Fruit fly (Drosophila melanogaster) whole organism, embryonic: Measurements from ENCODE around the gene mTTF.

Experiments
- Abd-B ChIP-seq: fragments of 200-800 bp; sonication (Bioruptor generic); optimal IDR thresholded peaks from 2 replicates; lab custom pipeline; 2018; ENCODE audit warnings: missing biosample characterization, mild to moderate bottlenecking, missing genetic modification characterization, moderate library complexity
- Asciz ChIP-seq: fragments of 200-800 bp; sonication (Bioruptor generic); optimal IDR thresholded peaks from 2 replicates; lab custom pipeline; 2017; ENCODE audit warnings: missing biosample characterization, mild to moderate bottlenecking, missing genetic modification characterization, missing genetic modification reagents
- CG10147 ChIP-seq: fragments of 200-800 bp; sonication (Bioruptor generic); optimal IDR thresholded peaks from 2 replicates; lab custom pipeline; 2019; ENCODE audit warnings: missing biosample characterization, mild to moderate bottlenecking, missing genetic modification characterization, moderate library complexity
- CG10267 ChIP-seq: fragments of 200-800 bp; sonication (Bioruptor generic); optimal IDR thresholded peaks from 2 replicates; lab custom pipeline; 2018; ENCODE audit warnings: missing biosample characterization, mild to moderate bottlenecking, missing genetic modification characterization, moderate library complexity
- CG10321 ChIP-seq: fragments of 200-800 bp; sonication (Bioruptor generic); IDR thresholded peaks from 2 replicates; pipeline ENCODE4 v1.3.6; 2022; ENCODE audit warnings: missing biosample characterization, missing genetic modification characterization
- CG11560 ChIP-seq: fragments of 200-800 bp; sonication (Bioruptor generic); IDR thresholded peaks from 3 replicates; pipeline ENCODE4 v1.3.6; 2022; ENCODE audit warnings: missing biosample characterization, missing genetic modification characterization
- CG12299 ChIP-seq: fragments of 200-800 bp; sonication (Bioruptor generic); optimal IDR thresholded peaks from 2 replicates; lab custom pipeline; 2018; ENCODE audit warnings: missing biosample characterization, mild to moderate bottlenecking, missing genetic modification characterization
- CG15696 ChIP-seq: fragments of 200-800 bp; sonication (Bioruptor generic); optimal IDR thresholded peaks from 2 replicates; lab custom pipeline; 2019; ENCODE audit warnings: missing biosample characterization, mild to moderate bottlenecking, missing genetic modification characterization, moderate library complexity
- CG17328 ChIP-seq: fragments of 200-800 bp; sonication (Bioruptor generic); IDR thresholded peaks from 2 replicates; pipeline ENCODE4 v1.3.6; 2022; ENCODE audit warnings: missing biosample characterization, missing genetic modification characterization
- CG17612 ChIP-seq: fragments of 200-800 bp; sonication (Bioruptor generic); IDR thresholded peaks from 2 replicates; pipeline ENCODE4 v1.3.6; 2022; ENCODE audit warnings: missing biosample characterization, missing genetic modification characterization
- CG18011 ChIP-seq: fragments of 200-800 bp; sonication (Bioruptor generic); optimal IDR thresholded peaks from 2 replicates; lab custom pipeline; 2017; ENCODE audit warnings: missing biosample characterization, missing genetic modification characterization, mild to moderate bottlenecking, moderate library complexity, missing genotype
- CG33213 ChIP-seq: fragments of 200-800 bp; sonication (Bioruptor generic); optimal IDR thresholded peaks from 3 replicates; lab custom pipeline; 2016; ENCODE audit warnings: missing biosample characterization, missing genetic modification characterization
- CG3995 ChIP-seq: fragments of 200-800 bp; sonication (Bioruptor generic); optimal IDR thresholded peaks from 3 replicates; lab custom pipeline; 2016; ENCODE audit warnings: missing biosample characterization, missing genetic modification characterization
- CG6689 ChIP-seq: fragments of 200-800 bp; sonication (Bioruptor generic); IDR thresholded peaks from 2 replicates; pipeline ENCODE4 v1.3.6; 2022; ENCODE audit warnings: missing biosample characterization, missing genetic modification characterization
- CG6765 ChIP-seq: fragments of 200-800 bp; sonication (Bioruptor generic); optimal IDR thresholded peaks from 3 replicates; lab custom pipeline; 2017; ENCODE audit warnings: missing biosample characterization, mild to moderate bottlenecking, missing genetic modification characterization
- CG7745 ChIP-seq: fragments of 200-800 bp; sonication (Bioruptor generic); optimal IDR thresholded peaks from 2 replicates; lab custom pipeline; 2018; ENCODE audit warnings: missing biosample characterization, mild to moderate bottlenecking, missing genetic modification characterization, moderate library complexity
- CG7839 ChIP-seq: fragments of 200-800 bp; sonication (Bioruptor generic); optimal IDR thresholded peaks from 3 replicates; lab custom pipeline; 2018; ENCODE audit warnings: missing biosample characterization, mild to moderate bottlenecking, missing genetic modification characterization, moderate library complexity
- CG8765 ChIP-seq: fragments of 200-800 bp; sonication (Bioruptor generic); IDR thresholded peaks from 2 replicates; pipeline ENCODE4 v1.3.6; 2022; ENCODE audit warnings: missing biosample characterization, missing genetic modification characterization
- Gsc ChIP-seq: fragments of 200-800 bp; sonication (Bioruptor generic); IDR thresholded peaks from 2 replicates; pipeline ENCODE4 v1.3.6; 2022; ENCODE audit warnings: missing biosample characterization, missing genetic modification characterization
- HHEX ChIP-seq: fragments of 200-800 bp; sonication (Bioruptor generic); optimal IDR thresholded peaks from 3 replicates; lab custom pipeline; 2017; ENCODE audit warnings: missing biosample characterization, mild to moderate bottlenecking, missing genetic modification characterization, missing genetic modification reagents
- HLH3B ChIP-seq: fragments of 200-800 bp; sonication (Bioruptor generic); IDR thresholded peaks from 2 replicates; pipeline ENCODE4 v1.3.6; 2022; ENCODE audit warnings: missing biosample characterization, missing genetic modification characterization
- Hmx ChIP-seq: fragments of 200-800 bp; sonication (Bioruptor generic); optimal IDR thresholded peaks from 2 replicates; lab custom pipeline; 2016; ENCODE audit warnings: missing biosample characterization, missing genetic modification characterization
- Hr39 ChIP-seq: fragments of >200 bp; optimal IDR thresholded peaks from 2 replicates; lab custom pipeline; 2017
- Hr51 ChIP-seq, 2 experiments: fragments of 200-800 bp; sonication (Bioruptor generic); optimal IDR thresholded peaks; 2 replicates in 1 of 2; 3 replicates in 1 of 2; lab custom pipeline; 2016 to 2018; ENCODE audit warnings: missing biosample characterization in 2 of 2, missing genetic modification characterization in 2 of 2, mild to moderate bottlenecking in 1 of 2, moderate library complexity in 1 of 2
- Hsf ChIP-seq: fragments of 200-800 bp; sonication (Bioruptor generic); optimal IDR thresholded peaks from 3 replicates; lab custom pipeline; 2016; ENCODE audit warnings: missing biosample characterization, missing genetic modification characterization
- Lpt ChIP-seq: fragments of >200 bp; optimal IDR thresholded peaks from 2 replicates; lab custom pipeline; 2018; ENCODE audit warnings: missing biosample characterization, missing genetic modification characterization
- MESR4 ChIP-seq: fragments of 200-800 bp; sonication (Bioruptor generic); optimal IDR thresholded peaks from 2 replicates; lab custom pipeline; 2018; ENCODE audit warnings: missing biosample characterization, mild to moderate bottlenecking, missing genetic modification characterization, moderate library complexity
- MTF-1 ChIP-seq: fragments of 200-800 bp; sonication (Bioruptor generic); optimal IDR thresholded peaks from 2 replicates; lab custom pipeline; 2018; ENCODE audit warnings: missing biosample characterization, mild to moderate bottlenecking, missing genetic modification characterization, borderline replicate concordance
- Mrtf ChIP-seq: fragments of 200-800 bp; sonication (Bioruptor generic); IDR thresholded peaks from 3 replicates; pipeline ENCODE4 v1.3.6; 2022; ENCODE audit warnings: missing biosample characterization, missing genetic modification characterization
- NC2α ChIP-seq: fragments of 200-800 bp; sonication (Bioruptor generic); optimal IDR thresholded peaks from 2 replicates; lab custom pipeline; 2016; ENCODE audit warnings: missing biosample characterization, missing genetic modification characterization
- abd-A ChIP-seq: fragments of 200-800 bp; sonication (Bioruptor generic); optimal IDR thresholded peaks from 3 replicates; lab custom pipeline; 2019; ENCODE audit warnings: missing biosample characterization, mild to moderate bottlenecking, missing genetic modification characterization, moderate library complexity
- bowl ChIP-seq: fragments of 200-800 bp; sonication (Bioruptor generic); IDR thresholded peaks from 2 replicates; pipeline ENCODE4 v1.3.6; 2022; ENCODE audit warnings: missing biosample characterization, missing genetic modification characterization
- chn ChIP-seq: fragments of 200-800 bp; sonication (Bioruptor generic); optimal IDR thresholded peaks from 2 replicates; lab custom pipeline; 2016; ENCODE audit warnings: missing biosample characterization, missing genetic modification characterization
- crc ChIP-seq: fragments of 200-800 bp; sonication (Bioruptor generic); optimal IDR thresholded peaks from 2 replicates; lab custom pipeline; 2016; ENCODE audit warnings: missing biosample characterization, missing genetic modification characterization
- ftz-f1 ChIP-seq: fragments of 200-800 bp; sonication (Bioruptor generic); optimal IDR thresholded peaks from 2 replicates; lab custom pipeline; 2016; ENCODE audit warnings: missing biosample characterization, missing genetic modification characterization
- gcm2 ChIP-seq: fragments of 200-800 bp; sonication (Bioruptor generic); optimal IDR thresholded peaks from 2 replicates; lab custom pipeline; 2016; ENCODE audit warnings: missing biosample characterization, missing genetic modification characterization
- hb ChIP-seq: fragments of 200-800 bp; sonication (Bioruptor generic); IDR thresholded peaks from 3 replicates; pipeline ENCODE4 v1.3.6; 2022; ENCODE audit warnings: missing biosample characterization, missing genetic modification characterization; ENCODE audit not compliant: partially characterized antibody
- oc ChIP-seq: fragments of 200-800 bp; sonication (Bioruptor generic); optimal IDR thresholded peaks from 2 replicates; lab custom pipeline; 2018; ENCODE audit warnings: missing biosample characterization, mild to moderate bottlenecking, missing genetic modification characterization, moderate library complexity
- org-1 ChIP-seq: fragments of 200-800 bp; sonication (Bioruptor generic); optimal IDR thresholded peaks from 2 replicates; lab custom pipeline; 2017; ENCODE audit warnings: missing biosample characterization, missing genetic modification characterization
- p53 ChIP-seq: fragments of 200-800 bp; sonication (Bioruptor generic); optimal IDR thresholded peaks from 2 replicates; lab custom pipeline; 2016; ENCODE audit warnings: missing biosample characterization, missing genetic modification characterization
- pros ChIP-seq: fragments of 200-800 bp; sonication (Bioruptor generic); optimal IDR thresholded peaks from 3 replicates; lab custom pipeline; 2019; ENCODE audit warnings: missing biosample characterization, mild to moderate bottlenecking, missing genetic modification characterization, moderate library complexity
- psq ChIP-seq: fragments of 200-800 bp; sonication (Bioruptor generic); optimal IDR thresholded peaks from 2 replicates; lab custom pipeline; 2017; ENCODE audit warnings: missing biosample characterization, missing genetic modification characterization
- sens-2 ChIP-seq: fragments of 200-800 bp; sonication (Bioruptor generic); IDR thresholded peaks from 2 replicates; pipeline ENCODE4 v1.3.6; 2022; ENCODE audit warnings: missing biosample characterization, missing genetic modification characterization
- seq ChIP-seq: fragments of 200-800 bp; sonication (Bioruptor generic); IDR thresholded peaks from 2 replicates; pipeline ENCODE4 v1.3.6; 2022; ENCODE audit warnings: missing biosample characterization, missing genetic modification characterization
- sim ChIP-seq: fragments of 200-800 bp; sonication (Bioruptor generic); IDR thresholded peaks from 2 replicates; pipeline ENCODE4 v1.3.6; 2022; ENCODE audit warnings: missing biosample characterization, missing genetic modification characterization
- sna ChIP-seq: fragments of 200-800 bp; sonication (Bioruptor generic); IDR thresholded peaks from 2 replicates; pipeline ENCODE4 v1.3.6; 2022; ENCODE audit warnings: missing biosample characterization, missing genetic modification characterization; ENCODE audit not compliant: partially characterized antibody
- stc ChIP-seq: fragments of 200-800 bp; sonication (Bioruptor generic); IDR thresholded peaks from 2 replicates; pipeline ENCODE4 v1.3.6; 2022; ENCODE audit warnings: missing biosample characterization, missing genetic modification characterization
- tgo ChIP-seq: fragments of 200-800 bp; sonication (Bioruptor generic); IDR thresholded peaks from 3 replicates; pipeline ENCODE4 v1.3.6; 2022; ENCODE audit warnings: missing biosample characterization, missing genetic modification characterization
- tio ChIP-seq: fragments of 200-800 bp; sonication (Bioruptor generic); optimal IDR thresholded peaks from 2 replicates; lab custom pipeline; 2017; ENCODE audit warnings: missing biosample characterization, missing genetic modification characterization, inconsistent platforms
- vvl ChIP-seq: fragments of 200-800 bp; sonication (Bioruptor generic); IDR thresholded peaks from 2 replicates; pipeline ENCODE4 v1.3.6; 2022; ENCODE audit warnings: missing biosample characterization, missing genetic modification characterization
- wek ChIP-seq: fragments of 200-800 bp; sonication (Bioruptor generic); optimal IDR thresholded peaks from 3 replicates; lab custom pipeline; 2018; ENCODE audit warnings: missing biosample characterization, mild to moderate bottlenecking, missing genetic modification characterization, moderate library complexity

Gene mTTF

dm6 chr2L:14372254-14372717 is 23.7 kb upstream of the mTTF start (continued):
- peak; percentile 24 for TF ChIP-seq Hmx
- TF ChIP-seq vvl (GFP tag; lab: Robert Waterston, UW): peak; percentile 88
- no peak for TF ChIP-seq Lpt (GFP tag; lab: Kevin White, UChicago)
- TF ChIP-seq CG17328: peak; percentile 78
- TF ChIP-seq CG3995 (GFP tag; lab: Kevin White, UChicago): no peak
- no peak for TF ChIP-seq p53 (GFP tag; lab: Kevin White, UChicago)
- peak; percentile 21 for TF ChIP-seq CG10147 (GFP tag; lab: Kevin White, UChicago)
- TF ChIP-seq bowl (GFP tag; lab: Robert Waterston, UW): peak; percentile 27; the same call in 1 of the 2 replicates
- TF ChIP-seq wek (GFP tag; lab: Kevin White, UChicago): no peak
- TF ChIP-seq ftz-f1: no peak
- 0 out of 2 replicates have a peak, but pooled peaks have one; percentile 40 for TF ChIP-seq CG10321 (GFP tag; lab: Robert Waterston, UW)
- TF ChIP-seq HLH3B (GFP tag; lab: Robert Waterston, UW): peak; percentile 82
- peak; percentile 29 for TF ChIP-seq psq (GFP tag; lab: Kevin White, UChicago)
- peak; percentile 41; the same call in 1 of the 2 replicates for TF ChIP-seq sens-2 (GFP tag; lab: Robert Waterston, UW)
- no peak for TF ChIP-seq MESR4 (GFP tag; lab: Kevin White, UChicago)
- TF ChIP-seq Abd-B (GFP tag; lab: Kevin White, UChicago): peak; percentile 71
- peak; percentile 6 for TF ChIP-seq Asciz (GFP tag; lab: Kevin White, UChicago)
- peak; percentile 50; the same call in 1 of the 3 replicates for TF ChIP-seq CG11560
- peak; percentile 70 for TF ChIP-seq Mrtf (GFP tag; lab: Robert Waterston, UW)
- peak; percentile 36 for TF ChIP-seq crc (GFP tag; lab: Kevin White, UChicago)
- TF ChIP-seq Gsc (GFP tag; lab: Robert Waterston, UW): no peak
- TF ChIP-seq HHEX (GFP tag; lab: Kevin White, UChicago): no peak
- TF ChIP-seq seq (GFP tag; lab: Robert Waterston, UW): peak; percentile 76
- TF ChIP-seq CG6765: peak; percentile 9
- TF ChIP-seq oc (tag; lab: Kevin White, UChicago): peak; percentile 79
- no peak for TF ChIP-seq CG33213 (GFP tag; lab: Kevin White, UChicago)
- TF ChIP-seq CG8765: no peak
- no peak for TF ChIP-seq sna (GFP tag; lab: Robert Waterston, UW)
- TF ChIP-seq Hr51 (GFP tag; optimal IDR thresholded peaks at IDR 0.05; lab: Kevin White, UChicago): peak; percentile 16 to 88
- no peak for TF ChIP-seq MTF-1 (GFP tag; lab: Kevin White, UChicago)
- no peak for TF ChIP-seq pros (GFP tag; lab: Kevin White, UChicago)
- peak; percentile 65 for TF ChIP-seq CG7839 (tag; lab: Kevin White, UChicago)
- TF ChIP-seq CG6689: peak; percentile 61; the same call in 1 of the 2 replicates
- TF ChIP-seq CG17612 (GFP tag; lab: Robert Waterston, UW): no peak
- peak; percentile 41 for TF ChIP-seq gcm2 (GFP tag; lab: Kevin White, UChicago)
- TF ChIP-seq hb (GFP tag; lab: Robert Waterston, UW): no peak
- TF ChIP-seq tio (GFP tag; lab: Kevin White, UChicago): peak; percentile 69
- no peak for TF ChIP-seq CG15696
- no peak for TF ChIP-seq NC2α
- peak; percentile 42 for TF ChIP-seq CG18011 (GFP tag; lab: Kevin White, UChicago)
- TF ChIP-seq tgo: peak; percentile 87
- TF ChIP-seq chn (GFP tag; lab: Kevin White, UChicago): peak; percentile 61
- TF ChIP-seq abd-A (tag; lab: Kevin White, UChicago): peak; percentile 93
- TF ChIP-seq Hsf (GFP tag; lab: Kevin White, UChicago): peak; percentile 83
- no peak for TF ChIP-seq CG7745
- TF ChIP-seq CG12299 (tag; lab: Kevin White, UChicago): no peak
- no peak for TF ChIP-seq Hr39 (lab: Kevin White, UChicago)
- TF ChIP-seq org-1: peak; percentile 71
- TF ChIP-seq CG10267 (tag; lab: Kevin White, UChicago): peak; percentile 23
- TF ChIP-seq sim (GFP tag; lab: Robert Waterston, UW): no peak
- TF ChIP-seq stc (GFP tag; lab: Robert Waterston, UW): peak; percentile 75
